Fruit fly (Drosophila melanogaster) whole organism, wandering third instar larva: ENCODE results near the gene RpL7.

Experiments used
- Abd-B ChIP-seq: fragments of >200 bp; optimal IDR thresholded peaks from 2 replicates; lab custom pipeline; 2017; ENCODE audit warnings: missing biosample characterization, missing genetic modification characterization
- Hr83 ChIP-seq: fragments of 200-300 bp; sonication (Bioruptor generic); optimal IDR thresholded peaks from 2 replicates; lab custom pipeline; 2016; ENCODE audit warnings: missing biosample characterization, mild to moderate bottlenecking, missing genetic modification characterization, moderate library complexity; ENCODE audit not compliant: poor library complexity, severe bottlenecking
- Vsx2 ChIP-seq: fragments of 200-300, 225-300 bp; sonication (Bioruptor generic); optimal IDR thresholded peaks from 2 replicates; lab custom pipeline; 2018; ENCODE audit warnings: missing biosample characterization, missing genetic modification characterization; ENCODE audit not compliant: partially characterized antibody
- fru ChIP-seq: fragments of 200-800 bp; sonication (Bioruptor generic); optimal IDR thresholded peaks from 3 replicates; lab custom pipeline; 2016; ENCODE audit warnings: missing biosample characterization, mild to moderate bottlenecking, missing genetic modification characterization
- sage ChIP-seq: fragments of 200-800 bp; sonication (Bioruptor generic); optimal IDR thresholded peaks from 2 replicates; lab custom pipeline; 2016; ENCODE audit warnings: missing biosample characterization, mild to moderate bottlenecking, missing genetic modification characterization
- tai ChIP-seq: sonication (Bioruptor generic); optimal IDR thresholded peaks from 2 replicates; lab custom pipeline; 2016; ENCODE audit warnings: missing biosample characterization, missing genetic modification characterization

DNA sequence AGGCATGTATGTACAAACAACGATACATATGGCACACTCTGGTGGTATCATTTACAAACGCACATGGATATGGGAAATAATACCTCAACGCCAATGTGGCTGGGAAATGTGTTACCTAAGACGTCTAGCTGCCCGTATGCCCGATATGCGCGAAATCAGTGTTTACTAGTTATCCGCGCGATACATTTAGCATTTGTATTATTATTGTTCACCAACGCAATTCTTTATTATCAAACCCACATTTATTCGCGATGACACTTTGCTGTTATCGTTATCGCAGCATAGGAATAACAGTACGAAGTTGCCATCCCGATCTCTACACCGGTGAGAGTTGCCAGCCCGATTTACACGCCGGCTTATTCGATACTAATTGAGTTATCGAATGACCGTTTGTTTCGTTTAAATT, 46.0 kb downstream of the RpL7 start, which contains the start of gene chico:
- TF ChIP-seq Abd-B (GFP tag; lab: Kevin White, UChicago) (no peak), sage (GFP tag; lab: Kevin White, UChicago) (no peak), tai (GFP tag; lab: Kevin White, UChicago) (no peak), fru (GFP tag; lab: Kevin White, UChicago) (no peak), Vsx2 (GFP tag; lab: Kevin White, UChicago) (no peak), Hr83 (GFP tag; lab: Kevin White, UChicago) (peak; percentile 4)
